Fruit fly (Drosophila melanogaster): ENCODE data around the gene alph.

- TF ChIP-seq CG15336 (GFP tag; IDR thresholded peaks at IDR 0.05), result no peak
- TF ChIP-seq CG10669 (GFP tag; optimal IDR thresholded peaks at IDR 0.05), result no peak
- TF ChIP-seq CG6276 (GFP tag; optimal IDR thresholded peaks at IDR 0.05), result no peak
Observed at dm6 chr3R:29588004-29588403, 3.6 kb upstream of the alph start, which contains the start of gene CG7567.

Measured in whole organism, prepupa.